Fruit fly (Drosophila melanogaster) whole organism, embryonic: ENCODE measurements around the gene ebd1.

Experiments used
- Blimp-1 ChIP-seq: fragments of 200-800 bp; sonication (Bioruptor generic); optimal IDR thresholded peaks from 3 replicates; lab custom pipeline; 2018; ENCODE audit warnings: missing biosample characterization, missing genetic modification characterization, mild to moderate bottlenecking, moderate library complexity, missing genetic modification reagents
- CG11695 ChIP-seq: fragments of 200-800 bp; sonication (Bioruptor generic); IDR thresholded peaks from 3 replicates; pipeline ENCODE4 v1.3.6; 2022; ENCODE audit warnings: missing biosample characterization, missing genetic modification characterization
- CG12219 ChIP-seq: fragments of 200-800 bp; sonication (Bioruptor generic); optimal IDR thresholded peaks from 3 replicates; lab custom pipeline; 2018; ENCODE audit warnings: missing biosample characterization, mild to moderate bottlenecking, missing genetic modification characterization
- CG14860 ChIP-seq: fragments of 200-800 bp; sonication (Bioruptor generic); IDR thresholded peaks from 3 replicates; pipeline ENCODE4 v1.3.6; 2022; ENCODE audit warnings: missing biosample characterization, missing genetic modification characterization; ENCODE audit not compliant: partially characterized antibody
- CG15073 ChIP-seq: fragments of 200-800 bp; sonication (Bioruptor generic); optimal IDR thresholded peaks from 2 replicates; lab custom pipeline; 2016; ENCODE audit warnings: missing biosample characterization, missing genetic modification characterization
- CG16813 ChIP-seq: fragments of 200-800 bp; sonication (Bioruptor generic); IDR thresholded peaks from 3 replicates; pipeline ENCODE4 v1.3.6; 2022; ENCODE audit warnings: missing biosample characterization, missing genetic modification characterization; ENCODE audit not compliant: partially characterized antibody
- CG16863 ChIP-seq: fragments of 200-800 bp; sonication (Bioruptor generic); optimal IDR thresholded peaks from 3 replicates; lab custom pipeline; 2016; ENCODE audit warnings: missing biosample characterization, missing genetic modification characterization
- CG17568 ChIP-seq: fragments of 200-800 bp; sonication (Bioruptor generic); optimal IDR thresholded peaks from 2 replicates; lab custom pipeline; 2018; ENCODE audit warnings: missing biosample characterization, mild to moderate bottlenecking, missing genetic modification characterization, moderate library complexity
- CG17912 ChIP-seq: fragments of 200-800 bp; sonication (Bioruptor generic); optimal IDR thresholded peaks from 2 replicates; lab custom pipeline; 2018; ENCODE audit warnings: missing biosample characterization, mild to moderate bottlenecking, missing genetic modification characterization
- CG2116 ChIP-seq: fragments of 200-800 bp; sonication (Bioruptor generic); optimal IDR thresholded peaks from 3 replicates; lab custom pipeline; 2018; ENCODE audit warnings: missing biosample characterization, mild to moderate bottlenecking, missing genetic modification characterization
- CG2712 ChIP-seq: fragments of 200-800 bp; optimal IDR thresholded peaks from 3 replicates; lab custom pipeline; 2019; ENCODE audit warnings: missing biosample characterization, mild to moderate bottlenecking, missing genetic modification characterization, moderate library complexity
- CG30020 ChIP-seq: fragments of 200-800 bp; optimal IDR thresholded peaks from 2 replicates; lab custom pipeline; 2019; ENCODE audit warnings: missing biosample characterization, mild to moderate bottlenecking, missing genetic modification characterization, moderate library complexity
- CG31441 ChIP-seq: fragments of 200-800 bp; sonication (Bioruptor generic); IDR thresholded peaks from 2 replicates; pipeline ENCODE4 v1.3.6; 2022; ENCODE audit warnings: missing biosample characterization, missing genetic modification characterization
- CG33557 ChIP-seq: fragments of 200-800 bp; sonication (Bioruptor generic); optimal IDR thresholded peaks from 2 replicates; lab custom pipeline; 2019; ENCODE audit warnings: missing biosample characterization, mild to moderate bottlenecking, missing genetic modification characterization, moderate library complexity
- CG4617 ChIP-seq: fragments of 200-800 bp; sonication (Bioruptor generic); optimal IDR thresholded peaks from 3 replicates; lab custom pipeline; 2016; ENCODE audit warnings: missing biosample characterization, missing genetic modification characterization, borderline replicate concordance
- CG6254 ChIP-seq: fragments of 200-800 bp; sonication (Bioruptor generic); optimal IDR thresholded peaks from 3 replicates; lab custom pipeline; 2017; ENCODE audit warnings: mild to moderate bottlenecking, missing biosample characterization, missing genetic modification reagents, missing genetic modification characterization
- CG6654 ChIP-seq: fragments of 200-800 bp; sonication (Bioruptor generic); optimal IDR thresholded peaks from 2 replicates; lab custom pipeline; 2017; ENCODE audit warnings: missing biosample characterization, mild to moderate bottlenecking, missing genetic modification characterization
- CG7987 ChIP-seq: fragments of 200-800 bp; sonication (Bioruptor generic); optimal IDR thresholded peaks from 2 replicates; lab custom pipeline; 2018; ENCODE audit warnings: missing biosample characterization, mild to moderate bottlenecking, missing genetic modification characterization, moderate library complexity
- CG9437 ChIP-seq: fragments of 200-800 bp; sonication (Bioruptor generic); optimal IDR thresholded peaks from 2 replicates; lab custom pipeline; 2018; ENCODE audit warnings: missing biosample characterization, mild to moderate bottlenecking, missing genetic modification characterization
- CG9797 ChIP-seq: fragments of 200-800 bp; sonication (Bioruptor generic); optimal IDR thresholded peaks from 3 replicates; lab custom pipeline; 2018; ENCODE audit warnings: missing biosample characterization, mild to moderate bottlenecking, missing genetic modification characterization
- CG9817 ChIP-seq: fragments of 200-800 bp; sonication (Bioruptor generic); optimal IDR thresholded peaks from 2 replicates; lab custom pipeline; 2018; ENCODE audit warnings: missing biosample characterization, mild to moderate bottlenecking, missing genetic modification characterization, moderate library complexity
- CHES-1-like ChIP-seq: fragments of 200-800 bp; sonication (Bioruptor generic); optimal IDR thresholded peaks from 2 replicates; lab custom pipeline; 2016; ENCODE audit warnings: missing biosample characterization, missing genetic modification characterization
- Chrac-16 ChIP-seq: fragments of 200-800 bp; sonication (Bioruptor generic); optimal IDR thresholded peaks from 3 replicates; lab custom pipeline; 2016; ENCODE audit warnings: missing biosample characterization, missing genetic modification characterization
- CoRest ChIP-seq: fragments of 200-800 bp; sonication (Bioruptor generic); optimal IDR thresholded peaks from 3 replicates; lab custom pipeline; 2018; ENCODE audit warnings: missing biosample characterization, mild to moderate bottlenecking, missing genetic modification characterization, moderate library complexity
- Dek ChIP-seq: fragments of 200-800 bp; sonication (Bioruptor generic); optimal IDR thresholded peaks from 3 replicates; lab custom pipeline; 2019; ENCODE audit warnings: missing biosample characterization, mild to moderate bottlenecking, missing genetic modification characterization, moderate library complexity
- HLH54F ChIP-seq: fragments of 200-800 bp; sonication (Bioruptor generic); optimal IDR thresholded peaks from 3 replicates; lab custom pipeline; 2016; ENCODE audit warnings: missing biosample characterization, missing genetic modification characterization
- Hr51 ChIP-seq, 2 experiments: fragments of 200-800 bp; sonication (Bioruptor generic); optimal IDR thresholded peaks; 2 replicates in 1 of 2; 3 replicates in 1 of 2; lab custom pipeline; 2016 to 2018; ENCODE audit warnings: missing biosample characterization in 2 of 2, missing genetic modification characterization in 2 of 2, mild to moderate bottlenecking in 1 of 2, moderate library complexity in 1 of 2
- Hsf ChIP-seq: fragments of 200-800 bp; sonication (Bioruptor generic); optimal IDR thresholded peaks from 3 replicates; lab custom pipeline; 2016; ENCODE audit warnings: missing biosample characterization, missing genetic modification characterization
- MTF-1 ChIP-seq: fragments of 200-800 bp; sonication (Bioruptor generic); optimal IDR thresholded peaks from 2 replicates; lab custom pipeline; 2018; ENCODE audit warnings: missing biosample characterization, mild to moderate bottlenecking, missing genetic modification characterization, borderline replicate concordance
- PHDP ChIP-seq: fragments of 200-800 bp; sonication (Bioruptor generic); optimal IDR thresholded peaks from 3 replicates; lab custom pipeline; 2018; ENCODE audit warnings: missing biosample characterization, mild to moderate bottlenecking, missing genetic modification characterization, moderate library complexity
- aop ChIP-seq: fragments of 200-800 bp; sonication (Bioruptor generic); IDR thresholded peaks from 2 replicates; pipeline ENCODE4 v1.3.6; 2022; ENCODE audit warnings: missing biosample characterization, missing genetic modification characterization
- bab2 ChIP-seq: fragments of 200-800 bp; sonication (Bioruptor generic); optimal IDR thresholded peaks from 2 replicates; lab custom pipeline; 2016; ENCODE audit warnings: missing biosample characterization, missing genetic modification characterization
- chn ChIP-seq: fragments of 200-800 bp; sonication (Bioruptor generic); optimal IDR thresholded peaks from 2 replicates; lab custom pipeline; 2016; ENCODE audit warnings: missing biosample characterization, missing genetic modification characterization
- crol ChIP-seq: fragments of 200-800 bp; sonication (Bioruptor generic); IDR thresholded peaks from 2 replicates; pipeline ENCODE4 v1.3.6; 2022; ENCODE audit warnings: missing biosample characterization, missing genetic modification characterization
- ewg ChIP-seq: fragments of 200-800 bp; sonication (Bioruptor generic); optimal IDR thresholded peaks from 3 replicates; lab custom pipeline; 2017; ENCODE audit warnings: mild to moderate bottlenecking, missing biosample characterization, missing genetic modification reagents, missing genetic modification characterization
- gcm ChIP-seq: fragments of 200-800 bp; sonication (Bioruptor generic); optimal IDR thresholded peaks from 2 replicates; lab custom pipeline; 2019; ENCODE audit warnings: missing biosample characterization, mild to moderate bottlenecking, missing genetic modification characterization, moderate library complexity
- gsb-n ChIP-seq: fragments of 200-800 bp; sonication (Bioruptor generic); optimal IDR thresholded peaks from 3 replicates; lab custom pipeline; 2018; ENCODE audit warnings: missing biosample characterization, mild to moderate bottlenecking, missing genetic modification characterization
- ham ChIP-seq: fragments of 200-800 bp; sonication (Bioruptor generic); IDR thresholded peaks from 2 replicates; pipeline ENCODE4 v1.3.6; 2022; ENCODE audit warnings: missing biosample characterization, missing genetic modification characterization
- lov ChIP-seq, 2 experiments: fragments of 200-800 bp in 1 of 2; fragments of >200 bp in 1 of 2; sonication (Bioruptor generic) in 1 of 2; IDR thresholded peaks in 1 of 2; optimal IDR thresholded peaks in 1 of 2; 2 replicates in 1 of 2; 3 replicates in 1 of 2; pipeline versions ENCODE4 v1.3.6 to Lab custom; 2017 to 2022; ENCODE audit warnings: missing biosample characterization in 1 of 2, missing genetic modification characterization in 1 of 2
- nerfin-1 ChIP-seq: fragments of 200-800 bp; sonication (Bioruptor generic); optimal IDR thresholded peaks from 3 replicates; lab custom pipeline; 2019; ENCODE audit warnings: missing biosample characterization, mild to moderate bottlenecking, missing genetic modification characterization, moderate library complexity
- pnt ChIP-seq: fragments of 200-800 bp; sonication (Bioruptor generic); optimal IDR thresholded peaks from 3 replicates; lab custom pipeline; 2016; ENCODE audit warnings: missing biosample characterization, missing genetic modification characterization
- psq ChIP-seq: fragments of 200-800 bp; sonication (Bioruptor generic); optimal IDR thresholded peaks from 2 replicates; lab custom pipeline; 2017; ENCODE audit warnings: missing biosample characterization, missing genetic modification characterization
- sc ChIP-seq, 3 experiments: fragments of >200 bp in 2 of 3; fragments of 200-800 bp in 1 of 3; sonication (Bioruptor generic) in 1 of 3; optimal IDR thresholded peaks; 2 replicates in 2 of 3; 3 replicates in 1 of 3; lab custom pipeline; 2017; ENCODE audit warnings: mild to moderate bottlenecking in 1 of 3, missing biosample characterization in 1 of 3, missing genetic modification characterization in 1 of 3, missing genetic modification reagents in 1 of 3
- sim ChIP-seq: fragments of 200-800 bp; sonication (Bioruptor generic); IDR thresholded peaks from 2 replicates; pipeline ENCODE4 v1.3.6; 2022; ENCODE audit warnings: missing biosample characterization, missing genetic modification characterization
- slou ChIP-seq: fragments of 200-800 bp; sonication (Bioruptor generic); optimal IDR thresholded peaks from 3 replicates; lab custom pipeline; 2016; ENCODE audit warnings: missing biosample characterization, missing genetic modification characterization
- tll ChIP-seq, 2 experiments: fragments of 200-800 bp in 1 of 2; fragments of >200 bp in 1 of 2; sonication (Bioruptor generic) in 1 of 2; optimal IDR thresholded peaks; 2 replicates each; lab custom pipeline; 2017 to 2019; ENCODE audit warnings: missing biosample characterization in 2 of 2, missing genetic modification characterization in 2 of 2, mild to moderate bottlenecking in 1 of 2, moderate library complexity in 1 of 2
- tup ChIP-seq: fragments of 200-800 bp; sonication (Bioruptor generic); optimal IDR thresholded peaks from 2 replicates; lab custom pipeline; 2016; ENCODE audit warnings: missing biosample characterization, mild to moderate bottlenecking, missing genetic modification characterization, moderate library complexity

The ebd1 gene

dm6 chr3L:644111-644718 lies 41.1 kb downstream of the ebd1 start (continued):
- TF ChIP-seq CG6654 (GFP tag; lab: Kevin White, UChicago), result peak; percentile 65
- peak; percentile 65 for TF ChIP-seq psq (GFP tag; lab: Kevin White, UChicago)
- TF ChIP-seq sc (optimal IDR thresholded peaks at IDR 0.05; lab: Kevin White, UChicago), result no peak
- peak; percentile 80 for TF ChIP-seq sc (GFP tag; optimal IDR thresholded peaks at IDR 0.05; lab: Kevin White, UChicago)
- TF ChIP-seq CG2116 (GFP tag; lab: Kevin White, UChicago), result peak; percentile 46
- TF ChIP-seq CG30020, result peak; percentile 33
- peak; percentile 89 for TF ChIP-seq CG2712
- peak; percentile 84 for TF ChIP-seq gcm (GFP tag; lab: Kevin White, UChicago)
- peak; percentile 73 for TF ChIP-seq CHES-1-like (GFP tag; lab: Kevin White, UChicago)
- peak; percentile 72 for TF ChIP-seq CG4617 (GFP tag; lab: Kevin White, UChicago)
- peak; percentile 81 for TF ChIP-seq CoRest
- TF ChIP-seq CG16813 (GFP tag; lab: Robert Waterston, UW), result no peak
- no peak for TF ChIP-seq CG14860 (GFP tag; lab: Robert Waterston, UW)
- peak; percentile 91 for TF ChIP-seq chn (GFP tag; lab: Kevin White, UChicago)
- peak; percentile 47 to 89 for TF ChIP-seq Hr51 (GFP tag; optimal IDR thresholded peaks at IDR 0.05; lab: Kevin White, UChicago)
- TF ChIP-seq CG9797, result no peak
- TF ChIP-seq crol (GFP tag; lab: Robert Waterston, UW), result peak; percentile 24; the same call in 1 of the 2 replicates
- TF ChIP-seq CG15073 (GFP tag; lab: Kevin White, UChicago), result no peak
- peak; percentile 77 for TF ChIP-seq aop (GFP tag; lab: Robert Waterston, UW)
- TF ChIP-seq slou (GFP tag; lab: Kevin White, UChicago), result peak; percentile 38
- TF ChIP-seq MTF-1, result peak; percentile 83
- peak; percentile 82 for TF ChIP-seq sim
- TF ChIP-seq CG16863 (GFP tag; lab: Kevin White, UChicago), result peak; percentile 91
- TF ChIP-seq CG9817 (tag; lab: Kevin White, UChicago), result peak; percentile 64
- TF ChIP-seq CG9437 (GFP tag; lab: Kevin White, UChicago), result peak; percentile 72
- TF ChIP-seq tup (GFP tag; lab: Kevin White, UChicago), result peak; percentile 76
- peak; percentile 75 for TF ChIP-seq HLH54F
- peak; percentile 36 for TF ChIP-seq CG17912
- peak; percentile 60 for TF ChIP-seq CG7987 (GFP tag; lab: Kevin White, UChicago)
- no peak for TF ChIP-seq tll (GFP tag; optimal IDR thresholded peaks at IDR 0.05; lab: Kevin White, UChicago)
- peak; percentile 83 for TF ChIP-seq Chrac-16 (GFP tag; lab: Kevin White, UChicago)
- peak; percentile 2 for TF ChIP-seq CG33557 (GFP tag; lab: Kevin White, UChicago)
- peak; percentile 85 for TF ChIP-seq bab2 (GFP tag; lab: Kevin White, UChicago)
- no peak for TF ChIP-seq ham
- TF ChIP-seq CG6254 (GFP tag; lab: Kevin White, UChicago), result peak; percentile 85
- TF ChIP-seq CG17568 (GFP tag; lab: Kevin White, UChicago), result peak; percentile 69
- TF ChIP-seq pnt, result peak; percentile 87
- no peak for TF ChIP-seq lov (optimal IDR thresholded peaks at IDR 0.05; lab: Kevin White, UChicago)
- peak; percentile 86; the same call in 2 of the 3 replicates for TF ChIP-seq lov (GFP tag; IDR thresholded peaks at IDR 0.05; lab: Robert Waterston, UW)
- TF ChIP-seq CG11695 (GFP tag; lab: Robert Waterston, UW), result peak; percentile 78
- peak; percentile 88 for TF ChIP-seq Hsf
- peak; percentile 83 for TF ChIP-seq nerfin-1 (tag; lab: Kevin White, UChicago)
- peak; percentile 87 for TF ChIP-seq PHDP (tag; lab: Kevin White, UChicago)
- TF ChIP-seq CG31441 (GFP tag; lab: Robert Waterston, UW), result peak; percentile 89
- peak; percentile 69 for TF ChIP-seq Dek (tag; lab: Kevin White, UChicago)
- peak; percentile 89 for TF ChIP-seq ewg (GFP tag; lab: Kevin White, UChicago)
- peak; percentile 89 for TF ChIP-seq Blimp-1 (GFP tag; lab: Kevin White, UChicago)
- TF ChIP-seq CG12219 (GFP tag; lab: Kevin White, UChicago), result peak; percentile 88
- TF ChIP-seq gsb-n (tag; lab: Kevin White, UChicago), result peak; percentile 82
